Fruit fly (Drosophila melanogaster) whole organism: Measurements from ENCODE around the gene sim.

Experiments
- CG8478 ChIP-seq: fragments of >200 bp; optimal IDR thresholded peaks from 2 replicates; lab custom pipeline; 2018; ENCODE audit warnings: inconsistent platforms
- Dll ChIP-seq: fragments of >200 bp; optimal IDR thresholded peaks from 2 replicates; lab custom pipeline; 2017
- EcR ChIP-seq, 2 experiments: fragments of >200 bp; optimal IDR thresholded peaks; 2 replicates each; lab custom pipeline; 2017; ENCODE audit warnings: missing biosample characterization in 2 of 2, missing genetic modification characterization in 2 of 2, missing genetic modification reagents in 2 of 2
- pan ChIP-seq: fragments of >200 bp; optimal IDR thresholded peaks from 2 replicates; lab custom pipeline; 2017
- psq ChIP-seq: fragments of >200 bp; optimal IDR thresholded peaks from 2 replicates; lab custom pipeline; 2017
- usp ChIP-seq: fragments of >200 bp; optimal IDR thresholded peaks from 2 replicates; lab custom pipeline; 2017; ENCODE audit warnings: missing biosample characterization, missing genetic modification characterization, mixed read lengths

dm6 chr3R:13085924-13086323 is 28.4 kb downstream of the sim start, which contains the start of gene CG43063:
- no peak for TF ChIP-seq psq (lab: Kevin White, UChicago)
- no peak for TF ChIP-seq CG8478 (lab: Kevin White, UChicago)
- no peak for TF ChIP-seq EcR (GFP tag; optimal IDR thresholded peaks at IDR 0.05; lab: Kevin White, UChicago)
- TF ChIP-seq usp (GFP tag; lab: Kevin White, UChicago) = no peak
- no peak for TF ChIP-seq pan (lab: Kevin White, UChicago)
- TF ChIP-seq Dll (lab: Kevin White, UChicago) = no peak
